Fruit fly (Drosophila melanogaster) whole organism, embryonic: ENCODE measurements around the gene CG5377.
A peak's percentile ranks its signal among the peaks of the same experiment; 100 is the strongest.

Source experiments
- CG10462 ChIP-seq: fragments of 200-800 bp; sonication (Bioruptor generic); optimal IDR thresholded peaks from 2 replicates; lab custom pipeline; 2016; ENCODE audit warnings: missing biosample characterization, missing genetic modification characterization
- CG10654 ChIP-seq: fragments of 200-800 bp; sonication (Bioruptor generic); optimal IDR thresholded peaks from 2 replicates; lab custom pipeline; 2016; ENCODE audit warnings: missing biosample characterization, missing genetic modification characterization
- CG11085 ChIP-seq: fragments of 200-800 bp; sonication (Bioruptor generic); IDR thresholded peaks from 2 replicates; pipeline ENCODE4 v1.3.6; 2022; ENCODE audit warnings: missing biosample characterization, missing genetic modification characterization
- CG12071 ChIP-seq: fragments of 200-800 bp; sonication (Bioruptor generic); optimal IDR thresholded peaks from 3 replicates; lab custom pipeline; 2018; ENCODE audit warnings: missing biosample characterization, mild to moderate bottlenecking, missing genetic modification characterization
- CG12155 ChIP-seq: fragments of 200-800 bp; sonication (Bioruptor generic); optimal IDR thresholded peaks from 3 replicates; lab custom pipeline; 2016; ENCODE audit warnings: missing biosample characterization, missing genetic modification characterization
- CG14860 ChIP-seq: fragments of 200-800 bp; sonication (Bioruptor generic); IDR thresholded peaks from 3 replicates; pipeline ENCODE4 v1.3.6; 2022; ENCODE audit warnings: missing biosample characterization, missing genetic modification characterization; ENCODE audit not compliant: partially characterized antibody
- CG14965 ChIP-seq: fragments of 200-800 bp; sonication (Bioruptor generic); optimal IDR thresholded peaks from 2 replicates; lab custom pipeline; 2016; ENCODE audit warnings: missing biosample characterization, missing genetic modification characterization, borderline replicate concordance
- CG15073 ChIP-seq: fragments of 200-800 bp; sonication (Bioruptor generic); optimal IDR thresholded peaks from 2 replicates; lab custom pipeline; 2016; ENCODE audit warnings: missing biosample characterization, missing genetic modification characterization
- CG15269 ChIP-seq: fragments of 200-800 bp; sonication (Bioruptor generic); optimal IDR thresholded peaks from 2 replicates; lab custom pipeline; 2018; ENCODE audit warnings: missing biosample characterization, mild to moderate bottlenecking, missing genetic modification characterization, moderate library complexity
- CG17186 ChIP-seq: fragments of 200-800 bp; sonication (Bioruptor generic); optimal IDR thresholded peaks from 3 replicates; lab custom pipeline; 2017; ENCODE audit warnings: missing biosample characterization, missing genetic modification reagents, missing genetic modification characterization
- CG17612 ChIP-seq: fragments of 200-800 bp; sonication (Bioruptor generic); IDR thresholded peaks from 2 replicates; pipeline ENCODE4 v1.3.6; 2022; ENCODE audit warnings: missing biosample characterization, missing genetic modification characterization
- CG17802 ChIP-seq: fragments of 200-800 bp; sonication (Bioruptor generic); optimal IDR thresholded peaks from 2 replicates; lab custom pipeline; 2018; ENCODE audit warnings: missing biosample characterization, mild to moderate bottlenecking, missing genetic modification characterization, moderate library complexity
- CG1792 ChIP-seq: fragments of 200-800 bp; sonication (Bioruptor generic); optimal IDR thresholded peaks from 2 replicates; lab custom pipeline; 2016; ENCODE audit warnings: missing biosample characterization, missing genetic modification characterization
- CG18011 ChIP-seq: fragments of 200-800 bp; sonication (Bioruptor generic); optimal IDR thresholded peaks from 2 replicates; lab custom pipeline; 2017; ENCODE audit warnings: missing biosample characterization, missing genetic modification characterization, mild to moderate bottlenecking, moderate library complexity, missing genotype
- CG18599 ChIP-seq: fragments of 200-800 bp; sonication (Bioruptor generic); optimal IDR thresholded peaks from 3 replicates; lab custom pipeline; 2017; ENCODE audit warnings: missing biosample characterization, missing genetic modification characterization, mild to moderate bottlenecking, moderate library complexity, missing genetic modification reagents
- CG2199 ChIP-seq: fragments of 200-800 bp; sonication (Bioruptor generic); IDR thresholded peaks from 3 replicates; pipeline ENCODE4 v1.3.6; 2022; ENCODE audit warnings: missing biosample characterization, missing genetic modification characterization
- CG30020 ChIP-seq: fragments of 200-800 bp; optimal IDR thresholded peaks from 2 replicates; lab custom pipeline; 2019; ENCODE audit warnings: missing biosample characterization, mild to moderate bottlenecking, missing genetic modification characterization, moderate library complexity
- CG34422 ChIP-seq: fragments of 200-800 bp; sonication (Bioruptor generic); IDR thresholded peaks from 3 replicates; pipeline ENCODE4 v1.3.6; 2022; ENCODE audit warnings: missing biosample characterization, missing genetic modification characterization
- CG4282 ChIP-seq: fragments of 200-800 bp; sonication (Bioruptor generic); optimal IDR thresholded peaks from 2 replicates; lab custom pipeline; 2016; ENCODE audit warnings: missing biosample characterization, missing genetic modification characterization
- CG4854 ChIP-seq: fragments of 200-800 bp; sonication (Bioruptor generic); optimal IDR thresholded peaks from 2 replicates; lab custom pipeline; 2016; ENCODE audit warnings: missing biosample characterization, missing genetic modification characterization, inconsistent platforms
- CG7372 ChIP-seq: fragments of 200-800 bp; sonication (Bioruptor generic); IDR thresholded peaks from 2 replicates; pipeline ENCODE4 v1.3.6; 2022; ENCODE audit warnings: missing biosample characterization, missing genetic modification characterization
- CG7928 ChIP-seq: fragments of 200-800 bp; sonication (Bioruptor generic); optimal IDR thresholded peaks from 2 replicates; lab custom pipeline; 2017; ENCODE audit warnings: missing biosample characterization, mild to moderate bottlenecking, missing genetic modification characterization
- CG8089 ChIP-seq: fragments of 200-800 bp; sonication (Bioruptor generic); optimal IDR thresholded peaks from 3 replicates; lab custom pipeline; 2016; ENCODE audit warnings: missing biosample characterization, missing genetic modification characterization
- CG9609 ChIP-seq: fragments of 200-800 bp; sonication (Bioruptor generic); optimal IDR thresholded peaks from 3 replicates; lab custom pipeline; 2016; ENCODE audit warnings: missing biosample characterization, missing genetic modification characterization
- CoRest ChIP-seq: fragments of 200-800 bp; sonication (Bioruptor generic); optimal IDR thresholded peaks from 3 replicates; lab custom pipeline; 2018; ENCODE audit warnings: missing biosample characterization, mild to moderate bottlenecking, missing genetic modification characterization, moderate library complexity
- Dad ChIP-seq: fragments of 200-800 bp; sonication (Bioruptor generic); optimal IDR thresholded peaks from 3 replicates; lab custom pipeline; 2016; ENCODE audit warnings: missing biosample characterization, missing genetic modification characterization
- Dbx ChIP-seq: fragments of 200-800 bp; sonication (Bioruptor generic); IDR thresholded peaks from 3 replicates; pipeline ENCODE4 v1.3.6; 2022; ENCODE audit warnings: missing biosample characterization, missing genetic modification characterization
- HLH4C ChIP-seq: fragments of 200-800 bp; sonication (Bioruptor generic); IDR thresholded peaks from 3 replicates; pipeline ENCODE4 v1.3.6; 2022; ENCODE audit warnings: missing biosample characterization, missing genetic modification characterization; ENCODE audit not compliant: partially characterized antibody
- Lim3 ChIP-seq: fragments of 200-800 bp; sonication (Bioruptor generic); IDR thresholded peaks from 2 replicates; pipeline ENCODE4 v1.3.6; 2022; ENCODE audit warnings: missing biosample characterization, missing genetic modification characterization
- Lpt ChIP-seq: fragments of >200 bp; optimal IDR thresholded peaks from 2 replicates; lab custom pipeline; 2018; ENCODE audit warnings: missing biosample characterization, missing genetic modification characterization
- Pdp1 ChIP-seq, 2 experiments: fragments of 200-800 bp; sonication (Bioruptor generic); optimal IDR thresholded peaks; 3 replicates each; lab custom pipeline; 2016; ENCODE audit warnings: missing biosample characterization in 2 of 2, missing genetic modification characterization in 2 of 2, mild to moderate bottlenecking in 1 of 2, moderate library complexity in 1 of 2
- Scr ChIP-seq: fragments of 200-800 bp; sonication (Bioruptor generic); IDR thresholded peaks from 2 replicates; pipeline ENCODE4 v1.3.6; 2022; ENCODE audit warnings: missing biosample characterization, missing genetic modification characterization; ENCODE audit not compliant: partially characterized antibody
- Sox100B ChIP-seq: fragments of 200-800 bp; sonication (Bioruptor generic); optimal IDR thresholded peaks from 3 replicates; lab custom pipeline; 2018; ENCODE audit warnings: missing biosample characterization, mild to moderate bottlenecking, missing genetic modification characterization
- ab ChIP-seq: fragments of 200-800 bp; sonication (Bioruptor generic); optimal IDR thresholded peaks from 2 replicates; lab custom pipeline; 2016; ENCODE audit warnings: missing biosample characterization, missing genetic modification characterization
- amos ChIP-seq: fragments of 200-800 bp; sonication (Bioruptor generic); IDR thresholded peaks from 2 replicates; pipeline ENCODE4 v1.3.6; 2022; ENCODE audit warnings: missing biosample characterization, missing genetic modification characterization; ENCODE audit not compliant: partially characterized antibody
- ase ChIP-seq: fragments of 200-800 bp; sonication (Bioruptor generic); IDR thresholded peaks from 3 replicates; pipeline ENCODE4 v1.3.6; 2022; ENCODE audit warnings: missing biosample characterization, missing genetic modification characterization
- btn ChIP-seq: fragments of 200-800 bp; sonication (Bioruptor generic); optimal IDR thresholded peaks from 2 replicates; lab custom pipeline; 2016; ENCODE audit warnings: missing biosample characterization, missing genetic modification characterization
- chinmo ChIP-seq: fragments of 200-800 bp; sonication (Bioruptor generic); IDR thresholded peaks from 4 replicates; pipeline ENCODE4 v1.3.6; 2022; ENCODE audit warnings: missing biosample characterization, missing genetic modification characterization; ENCODE audit not compliant: partially characterized antibody
- fd3F ChIP-seq: fragments of 200-800 bp; sonication (Bioruptor generic); optimal IDR thresholded peaks from 2 replicates; lab custom pipeline; 2018; ENCODE audit warnings: missing biosample characterization, mild to moderate bottlenecking, missing genetic modification characterization, moderate library complexity
- fd96Cb ChIP-seq: fragments of 200-800 bp; sonication (Bioruptor generic); optimal IDR thresholded peaks from 2 replicates; lab custom pipeline; 2018; ENCODE audit warnings: missing biosample characterization, mild to moderate bottlenecking, missing genetic modification characterization, moderate library complexity
- gcm ChIP-seq: fragments of 200-800 bp; sonication (Bioruptor generic); optimal IDR thresholded peaks from 2 replicates; lab custom pipeline; 2019; ENCODE audit warnings: missing biosample characterization, mild to moderate bottlenecking, missing genetic modification characterization, moderate library complexity
- ham ChIP-seq: fragments of 200-800 bp; sonication (Bioruptor generic); IDR thresholded peaks from 2 replicates; pipeline ENCODE4 v1.3.6; 2022; ENCODE audit warnings: missing biosample characterization, missing genetic modification characterization
- lov ChIP-seq, 2 experiments: fragments of 200-800 bp in 1 of 2; fragments of >200 bp in 1 of 2; sonication (Bioruptor generic) in 1 of 2; IDR thresholded peaks in 1 of 2; optimal IDR thresholded peaks in 1 of 2; 2 replicates in 1 of 2; 3 replicates in 1 of 2; pipeline versions ENCODE4 v1.3.6 to Lab custom; 2017 to 2022; ENCODE audit warnings: missing biosample characterization in 1 of 2, missing genetic modification characterization in 1 of 2
- mirr ChIP-seq: fragments of 200-800 bp; sonication (Bioruptor generic); optimal IDR thresholded peaks from 3 replicates; lab custom pipeline; 2018; ENCODE audit warnings: missing biosample characterization, mild to moderate bottlenecking, missing genetic modification characterization
- pum ChIP-seq: fragments of 200-800 bp; sonication (Bioruptor generic); optimal IDR thresholded peaks from 2 replicates; lab custom pipeline; 2016; ENCODE audit warnings: missing biosample characterization, missing genetic modification characterization
- ranshi ChIP-seq: fragments of 200-800 bp; sonication (Bioruptor generic); IDR thresholded peaks from 2 replicates; pipeline ENCODE4 v1.3.6; 2022; ENCODE audit warnings: missing biosample characterization, missing genetic modification characterization
- repo ChIP-seq: fragments of 200-800 bp; sonication (Bioruptor generic); optimal IDR thresholded peaks from 2 replicates; lab custom pipeline; 2016; ENCODE audit warnings: missing biosample characterization, missing genetic modification characterization
- sd ChIP-seq: fragments of 200-800 bp; sonication (Bioruptor generic); optimal IDR thresholded peaks from 3 replicates; lab custom pipeline; 2018; ENCODE audit warnings: missing biosample characterization, mild to moderate bottlenecking, missing genetic modification characterization, moderate library complexity
- sna ChIP-seq: fragments of 200-800 bp; sonication (Bioruptor generic); IDR thresholded peaks from 2 replicates; pipeline ENCODE4 v1.3.6; 2022; ENCODE audit warnings: missing biosample characterization, missing genetic modification characterization; ENCODE audit not compliant: partially characterized antibody
- sug ChIP-seq: fragments of 200-800 bp; optimal IDR thresholded peaks from 2 replicates; lab custom pipeline; 2019; ENCODE audit warnings: missing biosample characterization, mild to moderate bottlenecking, missing genetic modification characterization, moderate library complexity

The CG5377 gene

DNA sequence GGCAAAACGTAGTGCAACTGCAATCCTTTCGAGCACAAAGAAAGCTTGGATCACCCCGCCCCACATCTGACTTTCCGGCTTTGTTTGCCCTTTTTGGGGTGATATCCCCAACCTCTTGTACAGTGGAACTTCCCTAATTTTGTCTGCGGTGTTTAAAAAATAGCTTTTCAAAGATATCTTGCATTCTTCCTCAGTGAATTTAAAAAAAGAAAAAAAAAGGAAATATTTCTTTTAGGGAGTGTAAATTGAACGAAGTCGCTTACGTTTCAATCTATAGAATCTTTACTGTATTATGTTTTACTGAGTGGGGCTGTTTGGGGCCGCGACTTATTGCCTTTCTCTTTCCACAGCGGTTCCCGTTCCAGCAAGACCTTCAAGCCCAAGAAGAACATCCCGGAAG lies 46.3 kb downstream of the CG5377 start (continued):
- TF ChIP-seq CG4282 (GFP tag; lab: Kevin White, UChicago) = no peak
- TF ChIP-seq CG1792 (GFP tag; lab: Kevin White, UChicago) = peak; percentile 27
- no peak for TF ChIP-seq Lim3 (GFP tag; lab: Robert Waterston, UW)
- TF ChIP-seq CG12155 (GFP tag; lab: Kevin White, UChicago) = peak; percentile 61
- no peak for TF ChIP-seq CG14860 (GFP tag; lab: Robert Waterston, UW)
- TF ChIP-seq ham (GFP tag; lab: Robert Waterston, UW) = no peak
- TF ChIP-seq CoRest (tag; lab: Kevin White, UChicago) = no peak
- no peak for TF ChIP-seq CG17612 (GFP tag; lab: Robert Waterston, UW)
- TF ChIP-seq Dbx = peak; percentile 70; the same call in 2 of the 3 replicates
- peak; percentile 26 for TF ChIP-seq sug
- TF ChIP-seq sd (tag; lab: Kevin White, UChicago) = no peak
- TF ChIP-seq chinmo = no peak
- no peak for TF ChIP-seq HLH4C (GFP tag; lab: Robert Waterston, UW)
- TF ChIP-seq amos = no peak
- peak; percentile 38 for TF ChIP-seq CG8089 (GFP tag; lab: Kevin White, UChicago)
- peak; percentile 67 for TF ChIP-seq fd3F (GFP tag; lab: Kevin White, UChicago)
- TF ChIP-seq mirr (GFP tag; lab: Kevin White, UChicago) = no peak
- TF ChIP-seq pum (GFP tag; lab: Kevin White, UChicago) = peak; percentile 26
- TF ChIP-seq sna (GFP tag; lab: Robert Waterston, UW) = no peak
- peak; percentile 72 for TF ChIP-seq CG7372 (GFP tag; lab: Robert Waterston, UW)
- peak; percentile 82 for TF ChIP-seq ranshi (GFP tag; lab: Robert Waterston, UW)
- TF ChIP-seq Lpt (GFP tag; lab: Kevin White, UChicago) = no peak
- TF ChIP-seq CG14965 = no peak
- TF ChIP-seq CG18599 (GFP tag; lab: Kevin White, UChicago) = peak; percentile 70
- no peak for TF ChIP-seq Sox100B
- no peak for TF ChIP-seq lov (optimal IDR thresholded peaks at IDR 0.05; lab: Kevin White, UChicago)
- no peak for TF ChIP-seq lov (GFP tag; IDR thresholded peaks at IDR 0.05; lab: Robert Waterston, UW)
- TF ChIP-seq CG17802 (tag; lab: Kevin White, UChicago) = no peak
- no peak for TF ChIP-seq CG12071 (GFP tag; lab: Kevin White, UChicago)
- TF ChIP-seq Scr (GFP tag; lab: Robert Waterston, UW) = no peak
- no peak for TF ChIP-seq btn
- no peak for TF ChIP-seq CG17186 (GFP tag; lab: Kevin White, UChicago)
- no peak for TF ChIP-seq CG2199
- TF ChIP-seq CG9609 (GFP tag; lab: Kevin White, UChicago) = no peak
- TF ChIP-seq CG4854 (GFP tag; lab: Kevin White, UChicago) = no peak
- peak; percentile 69 for TF ChIP-seq CG11085
- peak; percentile 54 for TF ChIP-seq fd96Cb (tag; lab: Kevin White, UChicago)
- no peak for TF ChIP-seq CG30020 (tag; lab: Kevin White, UChicago)
- peak; percentile 4 for TF ChIP-seq gcm (GFP tag; lab: Kevin White, UChicago)
- no peak for TF ChIP-seq Dad (GFP tag; lab: Kevin White, UChicago)
- no peak for TF ChIP-seq CG7928 (GFP tag; lab: Kevin White, UChicago)
- peak; percentile 82 for TF ChIP-seq CG34422 (GFP tag; lab: Robert Waterston, UW)
- no peak for TF ChIP-seq CG10462 (GFP tag; lab: Kevin White, UChicago)
- peak; percentile 51 for TF ChIP-seq repo (GFP tag; lab: Kevin White, UChicago)
- no peak for TF ChIP-seq CG15269
- peak; percentile 3 for TF ChIP-seq CG10654 (GFP tag; lab: Kevin White, UChicago)
- no peak for TF ChIP-seq CG18011
- TF ChIP-seq Pdp1 (GFP tag; optimal IDR thresholded peaks at IDR 0.05; lab: Kevin White, UChicago) = peak; percentile 67 to 75
- no peak for TF ChIP-seq CG15073 (GFP tag; lab: Kevin White, UChicago)
- peak; percentile 56; the same call in 1 of the 3 replicates for TF ChIP-seq ase (GFP tag; lab: Robert Waterston, UW)
- TF ChIP-seq ab (GFP tag; lab: Kevin White, UChicago) = no peak
